Fruit fly (Drosophila melanogaster) whole organism, pupa: ENCODE results near the gene CG13407.

Experiments used
- CG10348 ChIP-seq: fragments of 200-800 bp; sonication (Bioruptor generic); IDR thresholded peaks from 2 replicates; pipeline ENCODE4 v1.3.6; 2022; ENCODE audit warnings: missing biosample characterization, missing genetic modification characterization
- CG12605 ChIP-seq: fragments of 200-800 bp; sonication (Bioruptor generic); IDR thresholded peaks from 2 replicates; pipeline ENCODE4 v1.3.6; 2022; ENCODE audit warnings: missing biosample characterization, missing genetic modification characterization
- CG13204 ChIP-seq: fragments of 200-800 bp; sonication (Bioruptor generic); optimal IDR thresholded peaks from 2 replicates; lab custom pipeline; 2018; ENCODE audit warnings: missing biosample characterization, mild to moderate bottlenecking, missing genetic modification characterization, moderate library complexity
- CG14655 ChIP-seq: fragments of 200-800 bp; sonication (Bioruptor generic); optimal IDR thresholded peaks from 3 replicates; lab custom pipeline; 2017; ENCODE audit warnings: mild to moderate bottlenecking, missing biosample characterization, missing genetic modification reagents, missing genetic modification characterization
- CG15710 ChIP-seq: fragments of 200-800 bp; sonication (Bioruptor generic); optimal IDR thresholded peaks from 2 replicates; lab custom pipeline; 2018; ENCODE audit warnings: missing biosample characterization, mild to moderate bottlenecking, missing genetic modification characterization, moderate library complexity
- CG17806 ChIP-seq: fragments of 200-800 bp; sonication (Bioruptor generic); optimal IDR thresholded peaks from 2 replicates; lab custom pipeline; 2018; ENCODE audit warnings: missing biosample characterization, mild to moderate bottlenecking, missing genetic modification characterization, moderate library complexity
- CG32121 ChIP-seq: fragments of 200-800 bp; sonication (Bioruptor generic); IDR thresholded peaks from 2 replicates; pipeline ENCODE4 v1.3.6; 2022; ENCODE audit warnings: missing biosample characterization, missing genetic modification characterization
- CG34367 ChIP-seq: fragments of 200-800 bp; sonication (Bioruptor generic); optimal IDR thresholded peaks from 2 replicates; lab custom pipeline; 2018; ENCODE audit warnings: missing biosample characterization, mild to moderate bottlenecking, missing genetic modification characterization
- CG4496 ChIP-seq: fragments of 200-800 bp; sonication (Bioruptor generic); IDR thresholded peaks from 3 replicates; pipeline ENCODE4 v1.3.6; 2022; ENCODE audit warnings: missing biosample characterization, missing genetic modification characterization
- CG8159 ChIP-seq: fragments of 200-800 bp; sonication (Bioruptor generic); optimal IDR thresholded peaks from 3 replicates; lab custom pipeline; 2018; ENCODE audit warnings: missing biosample characterization, mild to moderate bottlenecking, missing genetic modification characterization, moderate library complexity
- CG8301 ChIP-seq: fragments of 200-800 bp; sonication (Bioruptor generic); optimal IDR thresholded peaks from 2 replicates; lab custom pipeline; 2018; ENCODE audit warnings: missing biosample characterization, mild to moderate bottlenecking, missing genetic modification characterization
- CG9948 ChIP-seq: fragments of 200-800 bp; sonication (Bioruptor generic); optimal IDR thresholded peaks from 2 replicates; lab custom pipeline; 2018; ENCODE audit warnings: missing biosample characterization, mild to moderate bottlenecking, missing genetic modification characterization, moderate library complexity
- D1 ChIP-seq: fragments of 200-800 bp; sonication (Bioruptor generic); optimal IDR thresholded peaks from 2 replicates; lab custom pipeline; 2018; ENCODE audit warnings: missing biosample characterization, mild to moderate bottlenecking, missing genetic modification characterization, moderate library complexity
- EcR ChIP-seq: fragments of 200-800 bp; sonication (Bioruptor generic); optimal IDR thresholded peaks from 3 replicates; lab custom pipeline; 2019; ENCODE audit warnings: missing biosample characterization, missing genetic modification characterization, mild to moderate bottlenecking, moderate library complexity, missing genetic modification reagents
- Ets98B ChIP-seq: fragments of 200-800 bp; sonication (Bioruptor generic); IDR thresholded peaks from 2 replicates; pipeline ENCODE4 v1.3.6; 2022; ENCODE audit warnings: missing biosample characterization, missing genetic modification characterization
- Pif1A ChIP-seq: fragments of 200-800 bp; sonication (Bioruptor generic); optimal IDR thresholded peaks from 3 replicates; lab custom pipeline; 2016; ENCODE audit warnings: missing biosample characterization, missing genetic modification characterization
- Pif1B ChIP-seq: fragments of 200-800 bp; sonication (Bioruptor generic); optimal IDR thresholded peaks from 3 replicates; lab custom pipeline; 2016; ENCODE audit warnings: missing biosample characterization, missing genetic modification characterization
- Snoo ChIP-seq: fragments of 200-800 bp; sonication (Bioruptor generic); optimal IDR thresholded peaks from 3 replicates; lab custom pipeline; 2017; ENCODE audit warnings: missing biosample characterization, mild to moderate bottlenecking, missing genetic modification characterization, inconsistent platforms
- fd96Ca ChIP-seq: fragments of 200-800 bp; sonication (Bioruptor generic); IDR thresholded peaks from 3 replicates; pipeline ENCODE4 v1.3.6; 2022; ENCODE audit warnings: missing biosample characterization, missing genetic modification characterization
- gl ChIP-seq: fragments of 200-800 bp; sonication (Bioruptor generic); optimal IDR thresholded peaks from 2 replicates; lab custom pipeline; 2018; ENCODE audit warnings: missing biosample characterization, mild to moderate bottlenecking, missing genetic modification characterization
- rn ChIP-seq: fragments of 200-800 bp; sonication (Bioruptor generic); IDR thresholded peaks from 2 replicates; pipeline ENCODE4 v1.3.6; 2022; ENCODE audit warnings: missing biosample characterization, missing genetic modification characterization

CG13407 gene

DNA sequence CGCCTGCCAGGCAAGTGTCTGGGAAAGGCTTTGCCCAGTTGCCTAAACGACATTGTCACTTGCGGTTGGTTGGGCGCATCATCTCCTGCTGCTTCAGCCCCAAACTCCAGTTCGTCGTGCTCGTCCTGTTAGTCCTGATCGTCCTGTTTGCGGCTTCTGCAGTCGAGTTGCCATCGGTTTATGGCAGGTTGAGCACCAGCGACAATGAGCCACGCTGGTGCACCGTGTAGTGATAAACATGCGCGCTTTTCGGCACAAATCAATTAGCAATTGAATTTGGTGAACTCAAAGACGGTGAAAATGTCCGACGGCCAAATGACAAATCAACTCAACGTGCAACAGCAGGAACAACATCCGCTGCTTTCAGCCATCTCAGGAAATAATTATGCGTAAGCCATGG lies at the start of gene CG13407:
Gene CG13407 (plus strand): TSS at position 301 of the 400 bp plus-strand sequence.
- TF ChIP-seq gl (tag; lab: Kevin White, UChicago) (no peak), CG17806 (tag; lab: Kevin White, UChicago) (no peak), CG8159 (tag; lab: Kevin White, UChicago) (no peak), CG9948 (no peak), Pif1B (GFP tag; lab: Kevin White, UChicago) (no peak), CG13204 (GFP tag; lab: Kevin White, UChicago) (no peak), CG8301 (no peak), rn (GFP tag; lab: Robert Waterston, UW) (no peak)
- TF ChIP-seq, all 21 proteins: peak for 0

DNA sequence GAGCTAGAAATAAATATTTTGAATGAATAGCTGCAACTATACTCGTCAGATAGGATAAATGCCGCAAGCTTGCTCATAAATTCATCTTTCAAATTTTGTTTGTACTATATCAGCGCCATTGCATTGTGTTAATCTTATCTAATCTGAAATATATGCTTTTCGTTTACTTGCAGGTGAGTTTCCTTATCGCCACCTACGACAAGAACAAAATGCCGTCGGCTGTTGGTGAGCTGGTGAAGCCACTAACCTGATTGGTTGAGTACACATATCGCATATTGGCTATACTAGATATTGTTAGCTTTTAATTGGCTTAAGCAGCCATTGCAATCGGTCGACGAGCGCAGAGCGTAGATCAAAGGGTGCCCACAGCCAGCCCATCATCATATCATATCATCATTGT lies 49.5 kb upstream of the CG13407 start:
- no peak for TF ChIP-seq CG4496 (GFP tag; lab: Robert Waterston, UW)
- no peak for TF ChIP-seq fd96Ca (GFP tag; lab: Robert Waterston, UW)
- TF ChIP-seq CG10348 (GFP tag; lab: Robert Waterston, UW): no peak
- TF ChIP-seq CG12605: no peak

DNA sequence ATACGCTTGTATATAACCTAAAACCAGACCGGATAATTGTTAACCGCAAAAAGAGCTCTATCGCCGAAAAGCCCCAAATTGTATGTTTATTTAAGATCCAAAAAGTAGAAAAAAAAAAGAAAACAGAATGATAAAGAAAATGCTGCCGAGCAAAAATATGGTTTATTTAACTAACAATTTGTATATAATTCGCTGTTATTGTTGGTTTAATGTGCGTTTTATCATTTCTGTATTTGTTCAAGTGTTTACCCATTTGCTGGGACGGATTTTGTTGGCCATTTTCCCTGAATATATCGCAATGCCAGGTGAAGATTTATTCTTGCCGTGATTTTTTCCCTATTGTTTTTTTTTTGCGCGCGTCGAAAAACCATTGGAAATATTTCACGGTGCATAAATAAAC lies 46.1 kb upstream of the CG13407 start:
- TF ChIP-seq Ets98B (GFP tag; lab: Robert Waterston, UW): no peak
- TF ChIP-seq CG8159 (tag; lab: Kevin White, UChicago): no peak
- no peak for TF ChIP-seq Pif1B (GFP tag; lab: Kevin White, UChicago)
- no peak for TF ChIP-seq CG8301
- no peak for TF ChIP-seq CG12605
- no peak for TF ChIP-seq CG32121 (GFP tag; lab: Robert Waterston, UW)
- TF ChIP-seq CG10348 (GFP tag; lab: Robert Waterston, UW): no peak
- no peak for TF ChIP-seq CG9948
- no peak for TF ChIP-seq D1 (tag; lab: Kevin White, UChicago)
- no peak for TF ChIP-seq CG17806 (tag; lab: Kevin White, UChicago)
- no peak for TF ChIP-seq CG34367 (tag; lab: Kevin White, UChicago)
- no peak for TF ChIP-seq CG14655 (GFP tag; lab: Kevin White, UChicago)
- no peak for TF ChIP-seq Snoo (tag; lab: Kevin White, UChicago)

DNA sequence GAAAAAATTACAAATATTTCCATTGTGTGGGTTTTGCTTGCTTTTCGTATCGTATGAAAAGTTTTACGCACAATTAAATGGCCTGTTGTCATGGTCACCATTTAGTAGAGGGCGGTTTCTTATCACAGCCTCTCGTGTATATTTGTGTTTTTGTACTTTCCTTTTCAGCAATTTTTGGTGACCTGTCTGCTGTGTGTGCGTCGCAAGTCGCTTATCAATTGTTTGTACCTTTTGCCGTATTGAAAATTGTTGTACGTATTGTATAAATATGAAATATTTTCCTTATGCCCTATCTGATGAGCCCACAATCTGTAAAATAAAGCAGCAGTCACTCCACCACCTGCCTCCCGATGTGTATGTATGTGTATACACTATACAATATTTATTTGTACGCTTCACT lies 36.8 kb upstream of the CG13407 start:
- TF ChIP-seq fd96Ca (GFP tag; lab: Robert Waterston, UW) (no peak), Pif1B (GFP tag; lab: Kevin White, UChicago) (peak; percentile 20), CG8159 (tag; lab: Kevin White, UChicago) (no peak), rn (GFP tag; lab: Robert Waterston, UW) (no peak), CG12605 (no peak)

DNA sequence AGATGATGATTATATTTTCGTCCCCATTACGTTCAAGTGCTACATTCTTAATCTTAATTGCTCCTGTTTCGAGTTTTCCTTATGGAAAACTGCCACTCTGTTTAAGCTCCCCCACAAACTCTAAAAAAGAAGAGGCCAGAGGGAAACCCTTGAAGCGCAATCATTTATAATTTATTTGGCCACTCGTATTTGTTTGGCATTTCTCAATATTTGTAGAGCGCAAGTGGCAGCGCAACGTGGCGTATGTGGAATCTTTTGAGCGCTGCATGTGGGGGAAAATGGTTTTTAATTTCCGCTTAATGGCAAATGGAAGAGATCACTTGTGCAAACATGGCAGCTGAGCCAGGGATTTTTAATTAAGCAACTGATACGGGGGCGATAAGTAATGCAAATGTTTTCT lies 36.0 kb upstream of the CG13407 start:
- TF ChIP-seq CG9948 (no peak), CG13204 (GFP tag; lab: Kevin White, UChicago) (no peak), CG8159 (tag; lab: Kevin White, UChicago) (no peak), D1 (tag; lab: Kevin White, UChicago) (no peak), CG14655 (GFP tag; lab: Kevin White, UChicago) (no peak), CG8301 (no peak), Ets98B (GFP tag; lab: Robert Waterston, UW) (no peak), Pif1B (GFP tag; lab: Kevin White, UChicago) (no peak), CG4496 (GFP tag; lab: Robert Waterston, UW) (no peak), EcR (GFP tag; lab: Kevin White, UChicago) (no peak), CG17806 (tag; lab: Kevin White, UChicago) (no peak), CG15710 (no peak), Snoo (tag; lab: Kevin White, UChicago) (no peak), rn (GFP tag; lab: Robert Waterston, UW) (no peak), gl (tag; lab: Kevin White, UChicago) (no peak), CG10348 (GFP tag; lab: Robert Waterston, UW) (no peak), CG34367 (tag; lab: Kevin White, UChicago) (no peak), fd96Ca (GFP tag; lab: Robert Waterston, UW) (no peak), CG12605 (no peak)

DNA sequence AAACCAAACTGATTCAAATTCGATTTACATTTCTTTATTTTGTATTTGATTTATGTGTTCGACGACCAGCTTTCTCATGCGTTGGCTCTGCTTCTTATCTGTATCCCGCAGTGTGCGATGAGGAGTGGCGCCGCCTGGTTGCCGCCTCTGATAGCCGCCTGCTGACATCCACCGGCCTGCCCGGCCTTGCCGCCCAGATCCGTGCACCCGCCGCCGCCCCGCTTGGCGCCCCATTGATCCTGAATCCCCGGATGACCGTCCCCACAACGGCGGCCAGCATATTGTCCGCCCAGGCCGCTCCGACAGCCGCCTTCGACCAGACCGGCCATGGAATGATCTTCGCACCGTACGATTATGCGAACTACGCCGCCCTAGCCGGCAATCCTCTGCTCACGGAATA lies 31.6 kb upstream of the CG13407 start:
- TF ChIP-seq Pif1A (GFP tag; lab: Kevin White, UChicago): no peak
- TF ChIP-seq, all 21 proteins: peak for 0

DNA sequence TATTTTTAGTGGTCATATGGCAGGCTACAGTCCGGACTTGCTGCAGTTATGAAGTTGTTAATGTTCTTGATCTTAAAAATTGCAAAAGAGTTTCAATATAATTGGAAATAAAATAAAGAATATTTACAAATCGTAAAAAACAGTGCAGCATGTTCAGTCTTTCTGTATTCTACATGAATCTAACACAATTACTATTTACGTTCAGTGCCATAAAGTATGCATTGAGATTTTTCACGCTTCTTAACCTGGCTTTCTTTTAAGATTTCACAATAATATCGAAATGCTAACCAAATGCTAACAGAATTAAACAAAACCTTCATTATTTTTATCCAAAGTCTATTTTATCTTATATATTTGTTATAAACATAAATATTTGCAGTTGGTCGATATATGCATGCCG lies 30.7 kb upstream of the CG13407 start:
- no peak for TF ChIP-seq CG8159 (tag; lab: Kevin White, UChicago)

DNA sequence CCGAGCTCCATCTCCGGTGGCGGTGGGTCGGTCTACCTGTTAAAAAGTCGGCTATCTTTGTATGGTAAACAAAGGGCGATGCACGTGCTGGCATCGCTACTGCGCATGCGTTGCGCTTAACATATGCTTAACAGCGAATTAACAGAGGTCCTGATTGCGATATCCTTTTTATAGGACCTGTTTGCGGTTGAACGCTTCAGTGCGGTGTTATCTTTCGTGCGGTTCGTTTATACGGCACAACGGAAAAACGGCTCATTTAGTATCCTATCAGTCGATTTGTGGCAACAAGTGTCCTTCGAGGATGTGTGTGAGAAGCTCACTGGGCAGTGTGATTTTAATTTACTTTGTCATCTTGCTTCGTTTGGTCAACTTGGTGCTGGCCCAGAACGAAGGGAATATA lies 23.1 kb upstream of the CG13407 start, which contains the start of gene CG13408:
Gene CG13408 (plus strand): TSS at position 222 of the 400 bp plus-strand sequence.
- TF ChIP-seq CG8301 (no peak), CG12605 (peak; percentile 67)
